Fruit fly (Drosophila melanogaster): Measurements from ENCODE around the gene CG14564.
A peak's percentile ranks its signal among the peaks of the same experiment; 100 is the strongest.

CG14564 gene

DNA sequence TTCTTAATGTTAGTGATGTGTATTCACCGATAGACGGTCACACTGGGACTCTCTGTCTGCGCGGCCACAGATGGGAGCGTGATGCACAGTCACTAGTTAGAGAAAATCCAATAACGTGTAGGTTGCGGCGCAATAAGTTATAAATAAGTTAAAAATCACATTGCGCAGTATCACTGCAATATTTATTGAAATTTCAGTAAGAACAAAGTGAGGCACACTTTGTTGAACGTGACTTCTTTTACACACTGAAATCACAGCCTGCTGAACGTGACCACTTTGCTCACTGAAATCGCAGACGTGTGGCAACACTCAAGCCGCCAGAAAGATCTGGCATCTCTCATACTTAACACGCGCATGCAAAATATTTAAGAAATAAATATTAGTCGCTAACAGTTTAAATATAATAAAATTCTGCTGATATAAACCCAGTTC, 28.3 kb upstream of the CG14564 start, which contains the start of the genes CG11247 and Polr2H:
Gene CG11247, minus strand, starts transcription at position 191 of the 432 bp plus-strand sequence.
Gene Polr2H, plus strand, starts transcription at position 317 of the 432 bp plus-strand sequence.
- TF ChIP-seq fd59A (GFP tag; optimal IDR thresholded peaks at IDR 0.05) = peak; percentile 68
- peak; percentile 66 for TF ChIP-seq CG1621 (tag; optimal IDR thresholded peaks at IDR 0.05)
- peak; percentile 96 for TF ChIP-seq cyc (GFP tag; optimal IDR thresholded peaks at IDR 0.05)
- peak; percentile 87 for TF ChIP-seq eg (GFP tag; IDR thresholded peaks at IDR 0.05)
- TF ChIP-seq dsx (GFP tag; optimal IDR thresholded peaks at IDR 0.05; ENCODE audit: poor library complexity, severe bottlenecking) = peak; percentile 58
- peak; percentile 97 for TF ChIP-seq CG31627 (GFP tag; optimal IDR thresholded peaks at IDR 0.05)
- TF ChIP-seq topi (GFP tag; optimal IDR thresholded peaks at IDR 0.05) = peak; percentile 88
- peak; percentile 76 for TF ChIP-seq CG8119 (GFP tag; IDR thresholded peaks at IDR 0.05)
- peak; percentile 78 for TF ChIP-seq Ets96B (tag; optimal IDR thresholded peaks at IDR 0.05)
- TF ChIP-seq ss (GFP tag; optimal IDR thresholded peaks at IDR 0.05) = peak; percentile 29 to 60
- peak; percentile 92 for TF ChIP-seq Sox14 (GFP tag; optimal IDR thresholded peaks at IDR 0.05)
- TF ChIP-seq Met (GFP tag; optimal IDR thresholded peaks at IDR 0.05) = peak; percentile 89
- peak; percentile 79 for TF ChIP-seq CG34406 (GFP tag; optimal IDR thresholded peaks at IDR 0.05)
- TF ChIP-seq CG3032 (tag; optimal IDR thresholded peaks at IDR 0.05) = peak; percentile 88
- peak; percentile 80 for TF ChIP-seq CG8319 (GFP tag; optimal IDR thresholded peaks at IDR 0.05)
- peak; percentile 48 for TF ChIP-seq Blimp-1 (GFP tag; optimal IDR thresholded peaks at IDR 0.05)
- TF ChIP-seq Gug (GFP tag; IDR thresholded peaks at IDR 0.05) = peak; percentile 88
- peak; percentile 58 for TF ChIP-seq fd85E (GFP tag; optimal IDR thresholded peaks at IDR 0.05)
- TF ChIP-seq Smox (GFP tag; optimal IDR thresholded peaks at IDR 0.05) = peak; percentile 86
- TF ChIP-seq Ets21C (GFP tag; optimal IDR thresholded peaks at IDR 0.05) = peak; percentile 94
- peak; percentile 70 to 75 for TF ChIP-seq salr (GFP tag; optimal IDR thresholded peaks at IDR 0.05)
- TF ChIP-seq CG10669 (GFP tag; optimal IDR thresholded peaks at IDR 0.05) = peak; percentile 73
- peak; percentile 83 for TF ChIP-seq CG6792 (GFP tag; optimal IDR thresholded peaks at IDR 0.05)
- TF ChIP-seq Sox102F (GFP tag; optimal IDR thresholded peaks at IDR 0.05) = peak; percentile 86
- peak; percentile 79 for TF ChIP-seq Hr38 (GFP tag; optimal IDR thresholded peaks at IDR 0.05)
- TF ChIP-seq acj6 (GFP tag; optimal IDR thresholded peaks at IDR 0.05) = peak; percentile 93
- TF ChIP-seq lz (GFP tag; optimal IDR thresholded peaks at IDR 0.05) = peak; percentile 94
- peak; percentile 88 for TF ChIP-seq Eip75B (GFP tag; optimal IDR thresholded peaks at IDR 0.05)
- TF ChIP-seq CG32006 (GFP tag; optimal IDR thresholded peaks at IDR 0.05) = peak; percentile 88
- peak; percentile 70 for TF ChIP-seq CG11762 (GFP tag; optimal IDR thresholded peaks at IDR 0.05; ENCODE audit: insufficient read depth)
- peak; percentile 80 for TF ChIP-seq dac (GFP tag; optimal IDR thresholded peaks at IDR 0.05)
- TF ChIP-seq CG7368 (GFP tag; optimal IDR thresholded peaks at IDR 0.05) = peak; percentile 80
- peak; percentile 90 for TF ChIP-seq pdm3 (GFP tag; optimal IDR thresholded peaks at IDR 0.05)
- TF ChIP-seq spab (GFP tag; optimal IDR thresholded peaks at IDR 0.05) = peak; percentile 52
- peak; percentile 61 for TF ChIP-seq CG6808 (GFP tag; optimal IDR thresholded peaks at IDR 0.05)
- peak; percentile 92 for TF ChIP-seq CG6163 (GFP tag; IDR thresholded peaks at IDR 0.05)
- peak; percentile 91 for TF ChIP-seq CG10631 (GFP tag; optimal IDR thresholded peaks at IDR 0.05)
- peak; percentile 84 for TF ChIP-seq CG4318 (GFP tag; optimal IDR thresholded peaks at IDR 0.05)
- TF ChIP-seq vri (GFP tag; optimal IDR thresholded peaks at IDR 0.05) = peak; percentile 70
- TF ChIP-seq achi (GFP tag; optimal IDR thresholded peaks at IDR 0.05) = peak; percentile 89
- peak; percentile 31 for TF ChIP-seq Eip93F (GFP tag; optimal IDR thresholded peaks at IDR 0.05)
- TF ChIP-seq CG16779 (tag; optimal IDR thresholded peaks at IDR 0.05) = no peak
- peak; percentile 93 for TF ChIP-seq CG11902 (GFP tag; optimal IDR thresholded peaks at IDR 0.05)
- no peak for TF ChIP-seq CG6854 (GFP tag; optimal IDR thresholded peaks at IDR 0.05)
- TF ChIP-seq CG15336 (GFP tag; IDR thresholded peaks at IDR 0.05) = peak; percentile 73
- no peak for TF ChIP-seq CG6276 (GFP tag; optimal IDR thresholded peaks at IDR 0.05)
- peak; percentile 92 for TF ChIP-seq esn (GFP tag; optimal IDR thresholded peaks at IDR 0.05)
- peak; percentile 93 for TF ChIP-seq svp (GFP tag)
- TF ChIP-seq net (GFP tag; optimal IDR thresholded peaks at IDR 0.05) = peak; percentile 83
- peak; percentile 93 for TF ChIP-seq Eip78C (GFP tag)
- peak; percentile 11 for TF ChIP-seq CG9139 (GFP tag; optimal IDR thresholded peaks at IDR 0.05)
- peak; percentile 95 for TF ChIP-seq Sox15 (GFP tag; optimal IDR thresholded peaks at IDR 0.05)

Measured in whole organism, prepupa.